Worm (Caenorhabditis elegans): ENCODE results near the gene ZC116.5.

ce11 chrV:12576495-12576947 is 32.2 kb downstream of the ZC116.5 start, which contains the start of gene grl-23:
- TF ChIP-seq him-1 (tag; optimal IDR thresholded peaks at IDR 0.05) (no peak), dao-5 (tag; optimal IDR thresholded peaks at IDR 0.05) (no peak), W03F9.2 (tag; optimal IDR thresholded peaks at IDR 0.05) (no peak)
